Fruit fly (Drosophila melanogaster) whole organism, embryonic: Measurements from ENCODE around the gene orb.
A peak's percentile ranks its signal among the peaks of the same experiment; 100 is the strongest.

Source experiments
- Adf1 ChIP-seq: fragments of 200-800 bp; sonication (Bioruptor generic); IDR thresholded peaks from 2 replicates; pipeline ENCODE4 v1.3.6; 2022; ENCODE audit warnings: missing biosample characterization, missing genetic modification characterization
- Asciz ChIP-seq: fragments of 200-800 bp; sonication (Bioruptor generic); optimal IDR thresholded peaks from 2 replicates; lab custom pipeline; 2017; ENCODE audit warnings: missing biosample characterization, mild to moderate bottlenecking, missing genetic modification characterization, missing genetic modification reagents
- CG10209 ChIP-seq: fragments of 200-800 bp; sonication (Bioruptor generic); optimal IDR thresholded peaks from 3 replicates; lab custom pipeline; 2017; ENCODE audit warnings: missing biosample characterization, mild to moderate bottlenecking, missing genetic modification characterization, missing genetic modification reagents
- CG10321 ChIP-seq: fragments of 200-800 bp; sonication (Bioruptor generic); IDR thresholded peaks from 2 replicates; pipeline ENCODE4 v1.3.6; 2022; ENCODE audit warnings: missing biosample characterization, missing genetic modification characterization
- CG12071 ChIP-seq: fragments of 200-800 bp; sonication (Bioruptor generic); optimal IDR thresholded peaks from 3 replicates; lab custom pipeline; 2018; ENCODE audit warnings: missing biosample characterization, mild to moderate bottlenecking, missing genetic modification characterization
- CG12155 ChIP-seq: fragments of 200-800 bp; sonication (Bioruptor generic); optimal IDR thresholded peaks from 3 replicates; lab custom pipeline; 2016; ENCODE audit warnings: missing biosample characterization, missing genetic modification characterization
- CG17385 ChIP-seq: fragments of 200-800 bp; sonication (Bioruptor generic); optimal IDR thresholded peaks from 3 replicates; lab custom pipeline; 2018; ENCODE audit warnings: missing biosample characterization, mild to moderate bottlenecking, missing genetic modification characterization
- CG2199 ChIP-seq: fragments of 200-800 bp; sonication (Bioruptor generic); IDR thresholded peaks from 3 replicates; pipeline ENCODE4 v1.3.6; 2022; ENCODE audit warnings: missing biosample characterization, missing genetic modification characterization
- CG2712 ChIP-seq: fragments of 200-800 bp; optimal IDR thresholded peaks from 3 replicates; lab custom pipeline; 2019; ENCODE audit warnings: missing biosample characterization, mild to moderate bottlenecking, missing genetic modification characterization, moderate library complexity
- CG4424 ChIP-seq: fragments of 200-800 bp; sonication (Bioruptor generic); optimal IDR thresholded peaks from 3 replicates; lab custom pipeline; 2016; ENCODE audit warnings: missing biosample characterization, missing genetic modification characterization
- CG6683 ChIP-seq: fragments of 200-800 bp; sonication (Bioruptor generic); optimal IDR thresholded peaks from 2 replicates; lab custom pipeline; 2017; ENCODE audit warnings: missing biosample characterization, mild to moderate bottlenecking, missing genetic modification characterization, missing genetic modification reagents
- CG6854 ChIP-seq: fragments of 200-800 bp; sonication (Bioruptor generic); optimal IDR thresholded peaks from 3 replicates; lab custom pipeline; 2017; ENCODE audit warnings: missing biosample characterization, mild to moderate bottlenecking, missing genetic modification characterization
- CG7556 ChIP-seq: fragments of 200-800 bp; sonication (Bioruptor generic); optimal IDR thresholded peaks from 2 replicates; lab custom pipeline; 2017; ENCODE audit warnings: missing biosample characterization, mild to moderate bottlenecking, missing genetic modification characterization
- CG7786 ChIP-seq: fragments of 200-800 bp; sonication (Bioruptor generic); optimal IDR thresholded peaks from 2 replicates; lab custom pipeline; 2016; ENCODE audit warnings: missing biosample characterization, missing genetic modification characterization
- CG7928 ChIP-seq: fragments of 200-800 bp; sonication (Bioruptor generic); optimal IDR thresholded peaks from 2 replicates; lab custom pipeline; 2017; ENCODE audit warnings: missing biosample characterization, mild to moderate bottlenecking, missing genetic modification characterization
- CG8765 ChIP-seq: fragments of 200-800 bp; sonication (Bioruptor generic); IDR thresholded peaks from 2 replicates; pipeline ENCODE4 v1.3.6; 2022; ENCODE audit warnings: missing biosample characterization, missing genetic modification characterization
- CG9797 ChIP-seq: fragments of 200-800 bp; sonication (Bioruptor generic); optimal IDR thresholded peaks from 3 replicates; lab custom pipeline; 2018; ENCODE audit warnings: missing biosample characterization, mild to moderate bottlenecking, missing genetic modification characterization
- Dip3 ChIP-seq: fragments of 200-800 bp; sonication (Bioruptor generic); optimal IDR thresholded peaks from 3 replicates; lab custom pipeline; 2016; ENCODE audit warnings: missing biosample characterization, missing genetic modification characterization
- Dll ChIP-seq: fragments of 200-800 bp; sonication (Bioruptor generic); IDR thresholded peaks from 4 replicates; pipeline ENCODE4 v1.3.6; 2022; ENCODE audit warnings: missing biosample characterization, missing genetic modification characterization; ENCODE audit not compliant: partially characterized antibody
- Dp ChIP-seq: fragments of 200-800 bp; sonication (Bioruptor generic); optimal IDR thresholded peaks from 2 replicates; lab custom pipeline; 2018; ENCODE audit warnings: missing biosample characterization, mild to moderate bottlenecking, missing genetic modification characterization, moderate library complexity
- Eip74EF ChIP-seq, 2 experiments: fragments of 200-800 bp in 1 of 2; fragments of >200 bp in 1 of 2; sonication (Bioruptor generic) in 1 of 2; optimal IDR thresholded peaks; 2 replicates each; lab custom pipeline; 2017 to 2019; ENCODE audit warnings: missing biosample characterization in 2 of 2, missing genetic modification characterization in 2 of 2, mild to moderate bottlenecking in 1 of 2, moderate library complexity in 1 of 2
- HLH3B ChIP-seq: fragments of 200-800 bp; sonication (Bioruptor generic); IDR thresholded peaks from 2 replicates; pipeline ENCODE4 v1.3.6; 2022; ENCODE audit warnings: missing biosample characterization, missing genetic modification characterization
- HmgZ ChIP-seq: fragments of 200-800 bp; sonication (Bioruptor generic); optimal IDR thresholded peaks from 2 replicates; lab custom pipeline; 2018; ENCODE audit warnings: missing biosample characterization, mild to moderate bottlenecking, missing genetic modification characterization
- Hr3 ChIP-seq: fragments of 200-800 bp; sonication (Bioruptor generic); optimal IDR thresholded peaks from 3 replicates; lab custom pipeline; 2016; ENCODE audit warnings: missing biosample characterization, missing genetic modification characterization
- Hr51 ChIP-seq, 2 experiments: fragments of 200-800 bp; sonication (Bioruptor generic); optimal IDR thresholded peaks; 2 replicates in 1 of 2; 3 replicates in 1 of 2; lab custom pipeline; 2016 to 2018; ENCODE audit warnings: missing biosample characterization in 2 of 2, missing genetic modification characterization in 2 of 2, mild to moderate bottlenecking in 1 of 2, moderate library complexity in 1 of 2
- Lim3 ChIP-seq: fragments of 200-800 bp; sonication (Bioruptor generic); IDR thresholded peaks from 2 replicates; pipeline ENCODE4 v1.3.6; 2022; ENCODE audit warnings: missing biosample characterization, missing genetic modification characterization
- Mad ChIP-seq: fragments of 200-800 bp; sonication (Bioruptor generic); optimal IDR thresholded peaks from 2 replicates; lab custom pipeline; 2016; ENCODE audit warnings: missing biosample characterization, missing genetic modification characterization
- NFAT ChIP-seq: fragments of 200-800 bp; sonication (Bioruptor generic); IDR thresholded peaks from 2 replicates; pipeline ENCODE4 v1.3.6; 2022; ENCODE audit warnings: missing biosample characterization, missing genetic modification characterization
- NfI ChIP-seq: fragments of 200-800 bp; sonication (Bioruptor generic); optimal IDR thresholded peaks from 3 replicates; lab custom pipeline; 2018; ENCODE audit warnings: missing biosample characterization, mild to moderate bottlenecking, missing genetic modification characterization, moderate library complexity
- Scr ChIP-seq: fragments of 200-800 bp; sonication (Bioruptor generic); IDR thresholded peaks from 2 replicates; pipeline ENCODE4 v1.3.6; 2022; ENCODE audit warnings: missing biosample characterization, missing genetic modification characterization; ENCODE audit not compliant: partially characterized antibody
- Side ChIP-seq: fragments of 200-800 bp; sonication (Bioruptor generic); optimal IDR thresholded peaks from 2 replicates; lab custom pipeline; 2016; ENCODE audit warnings: missing biosample characterization, missing genetic modification characterization
- Sox100B ChIP-seq: fragments of 200-800 bp; sonication (Bioruptor generic); optimal IDR thresholded peaks from 3 replicates; lab custom pipeline; 2018; ENCODE audit warnings: missing biosample characterization, mild to moderate bottlenecking, missing genetic modification characterization
- Usf ChIP-seq: fragments of 200-800 bp; sonication (Bioruptor generic); optimal IDR thresholded peaks from 2 replicates; lab custom pipeline; 2017; ENCODE audit warnings: missing genotype, missing biosample characterization, missing genetic modification characterization
- Xbp1 ChIP-seq: fragments of 200-800 bp; sonication (Bioruptor generic); optimal IDR thresholded peaks from 3 replicates; lab custom pipeline; 2016; ENCODE audit warnings: missing biosample characterization, mild to moderate bottlenecking, missing genetic modification characterization
- ara ChIP-seq: fragments of 200-800 bp; sonication (Bioruptor generic); IDR thresholded peaks from 2 replicates; pipeline ENCODE4 v1.3.6; 2022; ENCODE audit warnings: missing biosample characterization, missing genetic modification characterization
- bab2 ChIP-seq: fragments of 200-800 bp; sonication (Bioruptor generic); optimal IDR thresholded peaks from 2 replicates; lab custom pipeline; 2016; ENCODE audit warnings: missing biosample characterization, missing genetic modification characterization
- bsh ChIP-seq, 2 experiments: fragments of 200-800 bp; sonication (Bioruptor generic); optimal IDR thresholded peaks; 2 replicates each; lab custom pipeline; 2017 to 2018; ENCODE audit warnings: mild to moderate bottlenecking in 2 of 2, missing biosample characterization in 2 of 2, missing genetic modification characterization in 2 of 2, moderate library complexity in 1 of 2
- cato ChIP-seq: fragments of 200-800 bp; sonication (Bioruptor generic); optimal IDR thresholded peaks from 2 replicates; lab custom pipeline; 2016; ENCODE audit warnings: missing biosample characterization, missing genetic modification characterization, borderline replicate concordance
- corto ChIP-seq: fragments of 200-800 bp; sonication (Bioruptor generic); optimal IDR thresholded peaks from 2 replicates; lab custom pipeline; 2016; ENCODE audit warnings: missing biosample characterization, mild to moderate bottlenecking, missing genetic modification characterization, moderate library complexity
- crol ChIP-seq: fragments of 200-800 bp; sonication (Bioruptor generic); IDR thresholded peaks from 2 replicates; pipeline ENCODE4 v1.3.6; 2022; ENCODE audit warnings: missing biosample characterization, missing genetic modification characterization
- danr ChIP-seq: fragments of 200-800 bp; sonication (Bioruptor generic); IDR thresholded peaks from 2 replicates; pipeline ENCODE4 v1.3.6; 2022; ENCODE audit warnings: missing biosample characterization, missing genetic modification characterization
- eve ChIP-seq, 2 experiments: fragments of >200 bp; optimal IDR thresholded peaks; 2 replicates each; lab custom pipeline; 2017; ENCODE audit warnings: missing biosample characterization in 2 of 2, missing genetic modification characterization in 2 of 2
- nmo ChIP-seq: fragments of 200-800 bp; sonication (Bioruptor generic); optimal IDR thresholded peaks from 2 replicates; lab custom pipeline; 2018; ENCODE audit warnings: missing biosample characterization, mild to moderate bottlenecking, missing genetic modification characterization, moderate library complexity
- onecut ChIP-seq: fragments of 200-800 bp; sonication (Bioruptor generic); IDR thresholded peaks from 2 replicates; pipeline ENCODE4 v1.3.6; 2022; ENCODE audit warnings: missing biosample characterization, missing genetic modification characterization
- pnt ChIP-seq: fragments of 200-800 bp; sonication (Bioruptor generic); optimal IDR thresholded peaks from 3 replicates; lab custom pipeline; 2016; ENCODE audit warnings: missing biosample characterization, missing genetic modification characterization
- pros ChIP-seq: fragments of 200-800 bp; sonication (Bioruptor generic); optimal IDR thresholded peaks from 3 replicates; lab custom pipeline; 2019; ENCODE audit warnings: missing biosample characterization, mild to moderate bottlenecking, missing genetic modification characterization, moderate library complexity
- shn ChIP-seq: fragments of 200-800 bp; sonication (Bioruptor generic); optimal IDR thresholded peaks from 3 replicates; lab custom pipeline; 2016; ENCODE audit warnings: missing biosample characterization, missing genetic modification characterization
- tx ChIP-seq: fragments of 200-800 bp; sonication (Bioruptor generic); optimal IDR thresholded peaks from 2 replicates; lab custom pipeline; 2016; ENCODE audit warnings: missing biosample characterization, missing genetic modification characterization
- unc-4 ChIP-seq: fragments of 200-800 bp; sonication (Bioruptor generic); IDR thresholded peaks from 2 replicates; pipeline ENCODE4 v1.3.6; 2022; ENCODE audit warnings: missing biosample characterization, missing genetic modification characterization; ENCODE audit not compliant: partially characterized antibody
- usp ChIP-seq: fragments of >200 bp; optimal IDR thresholded peaks from 2 replicates; lab custom pipeline; 2017; ENCODE audit warnings: missing biosample characterization, missing genetic modification characterization
- wor ChIP-seq: fragments of 200-800 bp; sonication (Bioruptor generic); IDR thresholded peaks from 2 replicates; pipeline ENCODE4 v1.3.6; 2022; ENCODE audit warnings: missing biosample characterization, missing genetic modification characterization

Gene orb

dm6 chr3R:23225266-23225665 is 55.4 kb downstream of the orb start (continued):
- TF ChIP-seq NfI (GFP tag; lab: Kevin White, UChicago) (peak; percentile 24), Scr (GFP tag; lab: Robert Waterston, UW) (no peak), CG12155 (GFP tag; lab: Kevin White, UChicago) (no peak), Sox100B (GFP tag; lab: Kevin White, UChicago) (peak; percentile 35), Adf1 (GFP tag; lab: Robert Waterston, UW) (peak; percentile 47), Hr51 (GFP tag; optimal IDR thresholded peaks at IDR 0.05; lab: Kevin White, UChicago) (peak in 1 of 2 experiments; percentile 45), pnt (GFP tag; lab: Kevin White, UChicago) (no peak), usp (GFP tag; lab: Kevin White, UChicago) (no peak), CG10321 (GFP tag; lab: Robert Waterston, UW) (peak; percentile 21; the same call in 1 of the 2 replicates), eve (GFP tag; optimal IDR thresholded peaks at IDR 0.05; lab: Kevin White, UChicago) (no peak), cato (no peak), Usf (GFP tag; lab: Kevin White, UChicago) (no peak), CG10209 (GFP tag; lab: Kevin White, UChicago) (peak; percentile 53), CG9797 (GFP tag; lab: Kevin White, UChicago) (no peak), CG4424 (GFP tag; lab: Kevin White, UChicago) (peak; percentile 22), Xbp1 (no peak), crol (GFP tag; lab: Robert Waterston, UW) (no peak), CG12071 (GFP tag; lab: Kevin White, UChicago) (peak; percentile 70), CG6683 (GFP tag; lab: Kevin White, UChicago) (peak; percentile 1), unc-4 (GFP tag; lab: Robert Waterston, UW) (no peak), CG17385 (GFP tag; lab: Kevin White, UChicago) (peak; percentile 14), CG7786 (GFP tag; lab: Kevin White, UChicago) (peak; percentile 38), CG2199 (GFP tag; lab: Robert Waterston, UW) (no peak), Dip3 (GFP tag; lab: Kevin White, UChicago) (no peak), Dp (GFP tag; lab: Kevin White, UChicago) (no peak), tx (GFP tag; lab: Kevin White, UChicago) (peak; percentile 19), danr (0 out of 2 replicates have a peak, but pooled peaks have one; percentile 12), Lim3 (no peak), bsh (GFP tag; optimal IDR thresholded peaks at IDR 0.05; lab: Kevin White, UChicago) (peak in 1 of 2 experiments; percentile 32), Eip74EF (GFP tag; optimal IDR thresholded peaks at IDR 0.05; lab: Kevin White, UChicago) (no peak), HLH3B (peak; percentile 22; the same call in 1 of the 2 replicates), corto (GFP tag; lab: Kevin White, UChicago) (no peak), wor (GFP tag; lab: Robert Waterston, UW) (no peak), CG7928 (GFP tag; lab: Kevin White, UChicago) (no peak), CG8765 (GFP tag; lab: Robert Waterston, UW) (no peak), CG7556 (GFP tag; lab: Kevin White, UChicago) (peak; percentile 16), nmo (GFP tag; lab: Kevin White, UChicago) (no peak), Mad (GFP tag; lab: Kevin White, UChicago) (peak; percentile 4), Asciz (GFP tag; lab: Kevin White, UChicago) (peak; percentile 27), HmgZ (tag; lab: Kevin White, UChicago) (peak; percentile 45), CG6854 (GFP tag; lab: Kevin White, UChicago) (peak; percentile 32), Side (GFP tag; lab: Kevin White, UChicago) (peak; percentile 28), Dll (GFP tag; lab: Robert Waterston, UW) (no peak), onecut (GFP tag; lab: Robert Waterston, UW) (no peak), CG2712 (no peak), shn (GFP tag; lab: Kevin White, UChicago) (peak; percentile 9), Hr3 (GFP tag; lab: Kevin White, UChicago) (no peak), NFAT (GFP tag; lab: Robert Waterston, UW) (peak; percentile 50), bab2 (GFP tag; lab: Kevin White, UChicago) (peak; percentile 38), ara (GFP tag; lab: Robert Waterston, UW) (no peak), pros (GFP tag; lab: Kevin White, UChicago) (no peak)
